Worm (Caenorhabditis elegans) whole organism, midembryonic: ENCODE results near the gene fbxa-55.

Experiments
- T22C8.4 ChIP-seq: fragments of 200-800 bp; sonication (Bioruptor generic); IDR thresholded peaks from 2 replicates; pipeline ENCODE4 v1.3.6; 2022; ENCODE audit warnings: missing genetic modification characterization, missing compliant biosample characterization
- cog-1 ChIP-seq: sonication (generic microtip); optimal IDR thresholded peaks from 2 replicates; lab custom pipeline; 2016; ENCODE audit warnings: missing genetic modification characterization, missing compliant biosample characterization
- flt-1 ChIP-seq: fragments of 200-800 bp; sonication (Bioruptor generic); IDR thresholded peaks from 2 replicates; pipeline ENCODE4 v1.3.6; 2022; ENCODE audit warnings: missing genetic modification characterization, missing compliant biosample characterization
- klf-2 ChIP-seq: fragments of 200-800 bp; sonication (Bioruptor generic); conservative IDR thresholded peaks from 2 replicates; pipeline ENCODE4 v1.3.6; 2022; ENCODE audit warnings: missing genetic modification reagents, missing genetic modification characterization, missing compliant biosample characterization
- tab-1 ChIP-seq: fragments of 200-800 bp; sonication (Bioruptor generic); IDR thresholded peaks from 2 replicates; pipeline ENCODE4 v1.3.6; 2022; ENCODE audit warnings: missing genetic modification characterization, missing compliant biosample characterization
- ztf-23 ChIP-seq: fragments of 200-800 bp; sonication (Bioruptor generic); IDR thresholded peaks from 2 replicates; pipeline ENCODE4 v1.3.6; 2022; ENCODE audit warnings: missing genetic modification reagents, missing genetic modification characterization, missing compliant biosample characterization
- ztf-29 ChIP-seq: fragments of 200-800 bp; sonication (Bioruptor generic); IDR thresholded peaks from 2 replicates; pipeline ENCODE4 v1.3.6; 2022; ENCODE audit warnings: missing genetic modification reagents, missing genetic modification characterization, missing compliant biosample characterization

DNA sequence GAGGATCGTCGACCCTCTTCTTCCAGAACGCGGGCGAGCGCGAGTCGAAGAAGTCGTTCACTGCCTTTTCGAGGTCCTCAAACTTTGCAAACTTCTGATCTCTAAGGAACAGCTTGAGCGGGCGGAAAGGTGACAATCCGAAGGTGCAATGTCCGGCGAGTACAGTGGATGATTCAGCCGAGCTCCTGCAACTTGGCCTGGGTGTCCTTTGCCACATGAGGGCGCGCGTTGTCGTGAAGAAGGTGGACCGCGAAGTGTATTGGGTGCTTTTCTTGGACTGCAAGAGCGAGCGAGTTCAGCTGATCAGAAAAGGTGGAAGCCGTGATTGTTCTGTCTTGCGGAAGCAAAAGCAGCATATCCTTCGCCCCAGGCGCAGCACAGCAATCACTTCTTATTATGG is 6.1 kb upstream of the fbxa-55 start:
- TF ChIP-seq ztf-23 (GFP tag; lab: Robert Waterston, UW) (no peak), tab-1 (GFP tag; lab: Robert Waterston, UW) (no peak), T22C8.4 (no peak), flt-1 (GFP tag; lab: Robert Waterston, UW) (no peak), ztf-29 (GFP tag; lab: Robert Waterston, UW) (no peak), klf-2 (GFP tag; lab: Robert Waterston, UW) (no peak), cog-1 (tag; lab: Kevin White, UChicago) (no peak)
